Worm (Caenorhabditis elegans) whole organism, early embryonic: ENCODE data around the gene Y53F4B.25.
"Not testable (repeated sequence)": the region's sequence is repeated elsewhere in the genome, so short reads cannot be mapped to it uniquely, and the experiment has no call there.

Source experiments
- B0310.2 ChIP-seq: sonication (generic microtip); optimal IDR thresholded peaks from 2 replicates; lab custom pipeline; 2016; ENCODE audit warnings: mild to moderate bottlenecking, missing genetic modification characterization, missing compliant biosample characterization
- F13C5.2 ChIP-seq: sonication (generic microtip); optimal IDR thresholded peaks from 2 replicates; lab custom pipeline; 2017; ENCODE audit warnings: mild to moderate bottlenecking, missing genetic modification characterization, inconsistent platforms, missing compliant biosample characterization
- aly-1 ChIP-seq: sonication (generic microtip); optimal IDR thresholded peaks from 2 replicates; lab custom pipeline; 2016; ENCODE audit warnings: missing genetic modification characterization, missing compliant biosample characterization
- ama-1 ChIP-seq: fragments of 150-350 bp; optimal IDR thresholded peaks from 2 replicates; lab custom pipeline; 2014
- ceh-13 ChIP-seq: fragments of 200-800 bp; sonication (Bioruptor generic); optimal IDR thresholded peaks from 2 replicates; lab custom pipeline; 2018; ENCODE audit warnings: mild to moderate bottlenecking, missing genetic modification characterization, missing compliant biosample characterization
- ceh-36 ChIP-seq: sonication (generic microtip); optimal IDR thresholded peaks from 2 replicates; lab custom pipeline; 2016; ENCODE audit warnings: missing genetic modification characterization, inconsistent platforms, missing compliant biosample characterization
- ets-7 ChIP-seq: sonication (generic microtip); optimal IDR thresholded peaks from 2 replicates; lab custom pipeline; 2016; ENCODE audit warnings: missing genotype, missing genetic modification characterization, missing compliant biosample characterization
- flt-1 ChIP-seq: fragments of 200-800 bp; sonication (Bioruptor generic); IDR thresholded peaks from 2 replicates; pipeline ENCODE4 v1.3.6; 2022; ENCODE audit warnings: missing genetic modification characterization, missing compliant biosample characterization
- hmbx-1 ChIP-seq: sonication (generic microtip); optimal IDR thresholded peaks from 2 replicates; lab custom pipeline; 2016; ENCODE audit warnings: mild to moderate bottlenecking, missing genetic modification characterization, missing compliant biosample characterization
- hmg-4 ChIP-seq: fragments of 200-800 bp; sonication (Bioruptor generic); optimal IDR thresholded peaks from 2 replicates; lab custom pipeline; 2018; ENCODE audit warnings: mild to moderate bottlenecking, missing genetic modification characterization, missing compliant biosample characterization
- hnd-1 ChIP-seq: sonication (generic microtip); optimal IDR thresholded peaks from 2 replicates; lab custom pipeline; 2016; ENCODE audit warnings: missing genetic modification characterization, missing compliant biosample characterization
- pes-1 ChIP-seq: fragments of 200-800 bp; sonication (Bioruptor generic); IDR thresholded peaks from 2 replicates; pipeline ENCODE4 v1.3.6; 2022; ENCODE audit warnings: missing genetic modification reagents, missing genetic modification characterization, missing compliant biosample characterization
- scrt-1 ChIP-seq: fragments of 200-800 bp; sonication (Bioruptor generic); IDR thresholded peaks from 2 replicates; pipeline ENCODE4 v1.3.6; 2022; ENCODE audit warnings: missing genetic modification characterization, missing compliant biosample characterization
- sea-1 ChIP-seq: fragments of 200-800 bp; sonication (Bioruptor generic); conservative IDR thresholded peaks from 2 replicates; pipeline ENCODE4 v1.3.6; 2022; ENCODE audit warnings: missing genetic modification characterization, missing compliant biosample characterization
- tbx-11 ChIP-seq: fragments of 200-800 bp; sonication (Bioruptor generic); IDR thresholded peaks from 2 replicates; pipeline ENCODE4 v1.3.6; 2022; ENCODE audit warnings: missing genetic modification characterization, missing compliant biosample characterization
- tbx-37 ChIP-seq: fragments of 200-800 bp; sonication (Bioruptor generic); conservative IDR thresholded peaks from 2 replicates; pipeline ENCODE4 v1.3.6; 2022; ENCODE audit warnings: missing genetic modification reagents, missing genetic modification characterization, missing compliant biosample characterization
- tra-4 ChIP-seq: sonication (generic microtip); optimal IDR thresholded peaks from 2 replicates; lab custom pipeline; 2017; ENCODE audit warnings: missing genetic modification characterization, missing compliant biosample characterization

Gene Y53F4B.25

ce11 chrII:15171816-15172215 is 35.8 kb downstream of the Y53F4B.25 start, which contains the start of gene gst-39:
gst-39 (minus strand) TSS chrII:15171916.
- TF ChIP-seq pes-1; ceh-36 (tag; lab: Kevin White, UChicago); tbx-11: not testable (repeated sequence)

ce11 chrII:15173174-15173573 is 37.2 kb downstream of the Y53F4B.25 start:
- TF ChIP-seq B0310.2 (tag; lab: Kevin White, UChicago) (no peak), hmg-4 (GFP tag; lab: Kevin White, UChicago) (no peak), ceh-13 (GFP tag; lab: Kevin White, UChicago) (no peak), hnd-1 (tag; lab: Kevin White, UChicago) (no peak), tra-4 (tag; lab: Kevin White, UChicago) (no peak), hmbx-1 (tag; lab: Kevin White, UChicago) (no peak), ceh-36 (tag; lab: Kevin White, UChicago) (no peak), F13C5.2 (tag; lab: Kevin White, UChicago) (no peak), tbx-11 (no peak), ama-1 (no peak), ets-7 (tag; lab: Kevin White, UChicago) (no peak)

- TF ChIP-seq aly-1 (tag; lab: Kevin White, UChicago) = no peak
- no peak for TF ChIP-seq pes-1
Measured at ce11 chrII:15174915-15175548, 39.0 kb downstream of the Y53F4B.25 start, which contains the start of gene gst-31. gst-31 (minus strand) TSS chrII:15174965.

- TF ChIP-seq scrt-1 (GFP tag; lab: Robert Waterston, UW) (no peak), hmbx-1 (tag; lab: Kevin White, UChicago) (no peak), ceh-13 (GFP tag; lab: Kevin White, UChicago) (no peak), B0310.2 (tag; lab: Kevin White, UChicago) (no peak), sea-1 (GFP tag; lab: Robert Waterston, UW) (no peak), flt-1 (GFP tag; lab: Robert Waterston, UW) (no peak), ama-1 (no peak), ceh-36 (tag; lab: Kevin White, UChicago) (no peak), ets-7 (tag; lab: Kevin White, UChicago) (no peak), aly-1 (tag; lab: Kevin White, UChicago) (no peak), pes-1 (no peak), F13C5.2 (tag; lab: Kevin White, UChicago) (no peak), tbx-37 (GFP tag; lab: Robert Waterston, UW) (no peak), tra-4 (tag; lab: Kevin White, UChicago) (no peak), hmg-4 (GFP tag; lab: Kevin White, UChicago) (no peak), tbx-11 (no peak)
Measured at ce11 chrII:15175643-15176042, 39.7 kb downstream of the Y53F4B.25 start, which contains the start of gene Y53F4B.36. Y53F4B.36 (plus strand) TSS chrII:15175943.

- TF ChIP-seq ets-7 (tag; lab: Kevin White, UChicago) (no peak), tbx-37 (GFP tag; lab: Robert Waterston, UW) (no peak), flt-1 (GFP tag; lab: Robert Waterston, UW) (no peak), hnd-1 (tag; lab: Kevin White, UChicago) (no peak), tbx-11 (no peak), pes-1 (no peak), aly-1 (tag; lab: Kevin White, UChicago) (no peak), B0310.2 (tag; lab: Kevin White, UChicago) (no peak), F13C5.2 (tag; lab: Kevin White, UChicago) (no peak), hmbx-1 (tag; lab: Kevin White, UChicago) (no peak), hmg-4 (GFP tag; lab: Kevin White, UChicago) (no peak), ama-1 (no peak), ceh-13 (GFP tag; lab: Kevin White, UChicago) (no peak), tra-4 (tag; lab: Kevin White, UChicago) (no peak), scrt-1 (GFP tag; lab: Robert Waterston, UW) (no peak), ceh-36 (tag; lab: Kevin White, UChicago) (no peak), sea-1 (GFP tag; lab: Robert Waterston, UW) (no peak)
Measured at ce11 chrII:15178494-15178893, 42.5 kb downstream of the Y53F4B.25 start, which contains the start of gene gst-32. gst-32 (minus strand) TSS chrII:15178594.

DNA sequence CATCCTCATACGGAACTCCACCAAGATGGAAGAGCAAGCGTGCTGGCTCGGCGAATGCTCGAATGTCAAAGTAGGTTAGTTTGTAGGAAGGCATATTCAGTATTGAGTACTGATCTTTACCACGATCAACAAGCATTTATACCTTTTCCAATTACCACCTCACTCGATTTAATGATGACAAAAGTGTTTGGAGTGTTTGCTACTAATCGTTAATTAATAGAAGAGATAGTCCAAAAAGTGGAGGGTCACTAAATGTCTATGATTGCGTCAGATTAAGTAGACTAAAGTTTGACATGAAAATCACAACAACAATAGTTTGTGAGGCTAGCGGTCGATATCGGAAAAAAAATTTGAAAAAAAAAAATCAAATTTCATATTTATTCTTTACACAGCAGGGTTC is 47.2 kb downstream of the Y53F4B.25 start, which contains the start of gene gst-34:
Gene gst-34 (minus strand): TSS at position 101 of the 400 bp plus-strand sequence.
- TF ChIP-seq hmbx-1 (tag; lab: Kevin White, UChicago) (no peak), tra-4 (tag; lab: Kevin White, UChicago) (no peak), aly-1 (tag; lab: Kevin White, UChicago) (no peak), B0310.2 (tag; lab: Kevin White, UChicago) (no peak), ets-7 (tag; lab: Kevin White, UChicago) (no peak), hnd-1 (tag; lab: Kevin White, UChicago) (no peak), flt-1 (GFP tag; lab: Robert Waterston, UW) (no peak), ceh-13 (GFP tag; lab: Kevin White, UChicago) (no peak), F13C5.2 (tag; lab: Kevin White, UChicago) (no peak), ama-1 (no peak), hmg-4 (GFP tag; lab: Kevin White, UChicago) (no peak), ceh-36 (tag; lab: Kevin White, UChicago) (no peak)

ce11 chrII:15185289-15185688 is 49.3 kb downstream of the Y53F4B.25 start, which contains the start of gene gst-35:
gst-35 (minus strand) TSS chrII:15185389.
- no peak for TF ChIP-seq ceh-13 (GFP tag; lab: Kevin White, UChicago)
- no peak for TF ChIP-seq ama-1
